Worm (Caenorhabditis elegans): ENCODE results near the gene noca-2.

noca-2 gene

DNA sequence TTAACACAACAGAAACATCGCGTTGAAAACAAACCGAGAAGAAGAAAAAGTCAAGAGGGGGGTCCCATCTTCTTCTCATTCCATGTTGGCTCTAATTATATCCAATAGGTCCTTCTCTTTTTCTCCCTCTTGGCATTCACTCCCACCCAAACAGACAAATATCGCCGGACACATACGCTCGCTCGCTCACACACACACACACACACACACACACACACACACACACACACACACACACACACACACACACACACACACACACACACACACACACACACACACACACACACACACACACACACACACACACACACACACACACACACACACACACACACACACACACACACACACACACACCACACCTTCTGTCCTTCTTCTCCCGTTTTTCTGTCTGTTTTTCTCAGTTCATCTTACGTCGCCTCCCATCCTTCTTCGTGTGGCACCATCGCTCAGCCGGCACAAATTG lies 23.1 kb upstream of the noca-2 start, which contains the start of gene sto-4 (continued):
- TF ChIP-seq ceh-63 (GFP tag; optimal IDR thresholded peaks at IDR 0.05) (peak; percentile 93), vab-15 (tag; optimal IDR thresholded peaks at IDR 0.05) (peak; percentile 70), isw-1 (GFP tag; IDR thresholded peaks at IDR 0.05) (peak; percentile 55), nhr-90 (tag; optimal IDR thresholded peaks at IDR 0.05; ENCODE audit: poor library complexity) (peak; percentile 77), tbx-2 (tag; optimal IDR thresholded peaks at IDR 0.05) (peak; percentile 75), unc-86 (tag; optimal IDR thresholded peaks at IDR 0.05) (peak; percentile 90), nhr-47 (tag; optimal IDR thresholded peaks at IDR 0.05) (peak; percentile 89), snu-23 (GFP tag; optimal IDR thresholded peaks at IDR 0.05) (peak; percentile 38), ceh-88 (GFP tag; IDR thresholded peaks at IDR 0.05) (peak; percentile 65), lin-14 (GFP tag; optimal IDR thresholded peaks at IDR 0.05) (peak; percentile 98), swsn-7 (tag; optimal IDR thresholded peaks at IDR 0.05) (peak; percentile 83), lsy-2 (tag; optimal IDR thresholded peaks at IDR 0.05) (peak; percentile 9 to 57), ztf-4 (tag; optimal IDR thresholded peaks at IDR 0.05) (peak; percentile 55), ceh-8 (GFP tag; optimal IDR thresholded peaks at IDR 0.05) (peak; percentile 95), sup-37 (GFP tag; optimal IDR thresholded peaks at IDR 0.05) (peak; percentile 81), nhr-19 (GFP tag; conservative IDR thresholded peaks at IDR 0.05) (peak; percentile 75), efl-3 (GFP tag; optimal IDR thresholded peaks at IDR 0.05) (peak; percentile 66), lin-13 (GFP tag; optimal IDR thresholded peaks at IDR 0.05) (peak; percentile 38)

DNA sequence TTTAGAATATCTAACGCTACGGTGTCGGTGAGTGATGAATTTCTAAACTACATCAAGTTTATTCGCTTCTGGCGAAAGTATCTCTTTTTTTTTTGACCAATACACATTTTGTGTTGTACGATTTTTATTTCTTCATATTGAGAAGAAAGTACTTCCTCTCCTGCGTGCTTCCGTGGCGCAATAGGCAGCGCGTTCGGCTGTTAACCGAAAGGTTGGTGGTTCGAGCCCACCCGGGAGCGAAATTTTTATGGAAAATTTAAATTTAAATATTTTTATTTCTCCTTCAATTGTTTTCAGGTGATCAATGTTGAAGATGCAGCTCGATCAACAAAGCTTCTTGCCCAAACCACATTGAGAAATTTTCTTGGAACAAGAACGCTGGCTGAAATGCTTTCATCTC lies 21.4 kb upstream of the noca-2 start:
- TF ChIP-seq mdl-1 (tag; optimal IDR thresholded peaks at IDR 0.05) = peak in 1 of 2 experiments; percentile 40
- no peak for TF ChIP-seq unc-130 (tag; optimal IDR thresholded peaks at IDR 0.05)
- no peak for TF ChIP-seq ztf-11 (tag; optimal IDR thresholded peaks at IDR 0.05)
- no peak for TF ChIP-seq egl-27 (tag; optimal IDR thresholded peaks at IDR 0.05)
- no peak for TF ChIP-seq lin-13 (GFP tag; optimal IDR thresholded peaks at IDR 0.05)
- TF ChIP-seq nhr-20 (tag; optimal IDR thresholded peaks at IDR 0.05) = peak; percentile 43
- peak; percentile 25 for TF ChIP-seq C16A3.4 (tag; optimal IDR thresholded peaks at IDR 0.05)
- no peak for TF ChIP-seq vab-15 (tag; optimal IDR thresholded peaks at IDR 0.05)
- no peak for TF ChIP-seq lin-39 (tag; optimal IDR thresholded peaks at IDR 0.05)
- no peak for TF ChIP-seq nhr-84 (tag; optimal IDR thresholded peaks at IDR 0.05)
- TF ChIP-seq pag-3 (tag; optimal IDR thresholded peaks at IDR 0.05; ENCODE audit: borderline replicate concordance, insufficient read depth) = no peak
- TF ChIP-seq zag-1 (tag; optimal IDR thresholded peaks at IDR 0.05) = no peak
- TF ChIP-seq sox-4 (tag; optimal IDR thresholded peaks at IDR 0.05) = no peak
- no peak for TF ChIP-seq efl-3 (GFP tag; optimal IDR thresholded peaks at IDR 0.05)
- TF ChIP-seq ceh-63 (GFP tag; optimal IDR thresholded peaks at IDR 0.05) = no peak
- TF ChIP-seq C34B4.2 (tag; optimal IDR thresholded peaks at IDR 0.05) = no peak
- no peak for TF ChIP-seq C04F5.9 (tag; optimal IDR thresholded peaks at IDR 0.05)
- TF ChIP-seq lin-15B (tag; optimal IDR thresholded peaks at IDR 0.05) = no peak
- TF ChIP-seq snu-23 (GFP tag; optimal IDR thresholded peaks at IDR 0.05) = peak; percentile 49
- TF ChIP-seq mab-9 (GFP tag; IDR thresholded peaks at IDR 0.05) = no peak
- peak in 1 of 6 experiments; percentile 49 for TF ChIP-seq elt-3 (tag; optimal IDR thresholded peaks at IDR 0.05)
- no peak for TF ChIP-seq tlp-1 (tag; optimal IDR thresholded peaks at IDR 0.05)
- TF ChIP-seq nhr-11 (tag; optimal IDR thresholded peaks at IDR 0.05) = no peak
- peak in 1 of 2 experiments; percentile 2 for TF ChIP-seq lsy-2 (tag; optimal IDR thresholded peaks at IDR 0.05)
- no peak for TF ChIP-seq jun-1 (tag; optimal IDR thresholded peaks at IDR 0.05)
- peak; percentile 14; the same call in 1 of the 2 replicates for TF ChIP-seq nhr-19 (GFP tag; conservative IDR thresholded peaks at IDR 0.05)
- TF ChIP-seq nhr-76 (tag; optimal IDR thresholded peaks at IDR 0.05) = no peak
- TF ChIP-seq blmp-1 (tag; optimal IDR thresholded peaks at IDR 0.05) = peak; percentile 23
- TF ChIP-seq rnt-1 (tag; optimal IDR thresholded peaks at IDR 0.05) = peak; percentile 35
- TF ChIP-seq F16B12.6 (tag; optimal IDR thresholded peaks at IDR 0.05) = no peak
- no peak for TF ChIP-seq snpc-4 (tag; optimal IDR thresholded peaks at IDR 0.05)
- no peak for TF ChIP-seq egl-13 (tag; optimal IDR thresholded peaks at IDR 0.05)
- TF ChIP-seq irx-1 (tag; optimal IDR thresholded peaks at IDR 0.05) = no peak
- TF ChIP-seq hlh-4 (tag; optimal IDR thresholded peaks at IDR 0.05) = no peak
- TF ChIP-seq nhr-77 (tag; optimal IDR thresholded peaks at IDR 0.05) = no peak
- peak; percentile 20 for TF ChIP-seq skn-1 (tag; optimal IDR thresholded peaks at IDR 0.05)
- TF ChIP-seq nhr-237 (tag; optimal IDR thresholded peaks at IDR 0.05) = no peak
- peak; percentile 35 for TF ChIP-seq nhr-47 (tag; optimal IDR thresholded peaks at IDR 0.05)
- TF ChIP-seq nhr-28 (tag; optimal IDR thresholded peaks at IDR 0.05) = no peak
- TF ChIP-seq fkh-10 (GFP tag; optimal IDR thresholded peaks at IDR 0.05) = no peak
- no peak for TF ChIP-seq nhr-85 (tag)
